Worm (Caenorhabditis elegans) whole organism, L2 larva: ENCODE data around the gene cox-11.

Experiments used
- ceh-16 ChIP-seq: fragments of 150-350 bp; optimal IDR thresholded peaks from 2 replicates; lab custom pipeline; 2014; ENCODE audit warnings: missing biosample characterization, missing genetic modification characterization
- nhr-23 ChIP-seq: fragments of 150-350 bp; optimal IDR thresholded peaks from 2 replicates; lab custom pipeline; 2014; ENCODE audit warnings: missing biosample characterization, missing genetic modification reagents, missing genetic modification characterization
- nhr-25 ChIP-seq: fragments of 150-350 bp; sonication (generic microtip); optimal IDR thresholded peaks from 3 replicates; lab custom pipeline; 2014; ENCODE audit warnings: missing biosample characterization, missing genetic modification characterization
- nhr-6 ChIP-seq: fragments of 150-350 bp; optimal IDR thresholded peaks from 2 replicates; lab custom pipeline; 2014; ENCODE audit warnings: missing biosample characterization, missing genetic modification characterization
- sem-4 ChIP-seq: fragments of 150-350 bp; optimal IDR thresholded peaks from 2 replicates; lab custom pipeline; 2014; ENCODE audit warnings: missing biosample characterization, missing genetic modification reagents, missing genetic modification characterization

- TF ChIP-seq nhr-23 (tag; lab: Kevin White, UChicago) (no peak), ceh-16 (tag; lab: Kevin White, UChicago) (no peak), nhr-25 (tag; lab: Kevin White, UChicago) (no peak), sem-4 (tag; lab: Kevin White, UChicago) (no peak), nhr-6 (no peak)
Observed at ce11 chrIV:13241340-13241739, 2.8 kb upstream of the cox-11 start.
